Fruit fly (Drosophila melanogaster): ENCODE results near the gene CG7376.
A peak's percentile ranks its signal among the peaks of the same experiment; 100 is the strongest.

Gene CG7376

DNA sequence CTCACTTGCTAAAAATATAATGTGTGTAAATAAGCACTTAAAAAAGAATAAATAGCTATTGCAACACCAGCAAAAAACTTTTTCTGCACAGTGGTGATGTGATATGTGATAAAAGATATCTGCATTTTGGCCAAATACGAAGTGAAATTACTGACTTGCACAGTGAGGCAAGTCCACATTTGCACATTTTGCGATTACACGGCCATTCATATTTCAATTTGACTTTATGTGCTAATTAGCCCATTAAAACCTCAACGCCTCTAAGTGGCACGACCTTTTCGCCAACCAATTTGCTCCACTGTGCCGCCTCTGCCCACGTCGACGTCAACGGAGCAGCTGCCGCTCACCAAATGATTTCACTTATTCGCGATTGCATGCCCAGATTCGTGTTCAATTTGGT, 46.1 kb downstream of the CG7376 start, which contains the start of gene CG33946 (continued):
- TF ChIP-seq zfh2 (GFP tag; optimal IDR thresholded peaks at IDR 0.05) (no peak), Pdp1 (GFP tag; optimal IDR thresholded peaks at IDR 0.05) (peak in 1 of 2 experiments; percentile 8), corto (GFP tag; optimal IDR thresholded peaks at IDR 0.05) (no peak), D19A (tag; optimal IDR thresholded peaks at IDR 0.05) (no peak), al (GFP tag; IDR thresholded peaks at IDR 0.05) (no peak), CG11696 (GFP tag; IDR thresholded peaks at IDR 0.05) (no peak), CG3407 (GFP tag; optimal IDR thresholded peaks at IDR 0.05) (no peak), Dip3 (GFP tag; optimal IDR thresholded peaks at IDR 0.05) (no peak), nerfin-2 (GFP tag; IDR thresholded peaks at IDR 0.05; ENCODE audit: partially characterized antibody) (no peak), CG33213 (GFP tag; optimal IDR thresholded peaks at IDR 0.05) (no peak), CG12155 (GFP tag; optimal IDR thresholded peaks at IDR 0.05) (no peak), Myb (GFP tag; optimal IDR thresholded peaks at IDR 0.05) (no peak), CG10654 (GFP tag; optimal IDR thresholded peaks at IDR 0.05) (peak; percentile 21), CG14860 (GFP tag; IDR thresholded peaks at IDR 0.05; ENCODE audit: partially characterized antibody) (no peak), CG1024 (GFP tag; IDR thresholded peaks at IDR 0.05) (no peak), CG10431 (GFP tag; optimal IDR thresholded peaks at IDR 0.05) (no peak), Mad (GFP tag; optimal IDR thresholded peaks at IDR 0.05) (no peak), CG10979 (tag; optimal IDR thresholded peaks at IDR 0.05) (peak; percentile 20), CG34224 (GFP tag; IDR thresholded peaks at IDR 0.05; ENCODE audit: partially characterized antibody) (no peak), run (tag; optimal IDR thresholded peaks at IDR 0.05) (no peak), h (optimal IDR thresholded peaks at IDR 0.05) (no peak), lbe (GFP tag; optimal IDR thresholded peaks at IDR 0.05) (no peak), YL-1 (GFP tag; optimal IDR thresholded peaks at IDR 0.05) (no peak), CG3995 (GFP tag; optimal IDR thresholded peaks at IDR 0.05) (no peak), mam (GFP tag; optimal IDR thresholded peaks at IDR 0.05) (peak; percentile 5), fd102C (GFP tag; optimal IDR thresholded peaks at IDR 0.05) (no peak), CG6254 (GFP tag; optimal IDR thresholded peaks at IDR 0.05) (no peak), nmo (GFP tag; optimal IDR thresholded peaks at IDR 0.05) (no peak), Hr78 (GFP tag; optimal IDR thresholded peaks at IDR 0.05) (no peak), CG14441 (GFP tag; IDR thresholded peaks at IDR 0.05) (peak; percentile 57), trem (tag; optimal IDR thresholded peaks at IDR 0.05) (no peak), CG10147 (GFP tag; optimal IDR thresholded peaks at IDR 0.05) (no peak), wek (GFP tag; optimal IDR thresholded peaks at IDR 0.05) (no peak), CG4820 (GFP tag; optimal IDR thresholded peaks at IDR 0.05) (peak; percentile 23), cato (GFP tag; optimal IDR thresholded peaks at IDR 0.05; ENCODE audit: borderline replicate concordance) (no peak), hbn (GFP tag; IDR thresholded peaks at IDR 0.05; ENCODE audit: partially characterized antibody) (no peak), CG3726 (GFP tag; IDR thresholded peaks at IDR 0.05) (no peak), CG2199 (GFP tag; IDR thresholded peaks at IDR 0.05) (no peak), da (GFP tag; optimal IDR thresholded peaks at IDR 0.05) (no peak), ato (GFP tag; IDR thresholded peaks at IDR 0.05; ENCODE audit: partially characterized antibody) (no peak), crp (GFP tag; optimal IDR thresholded peaks at IDR 0.05) (no peak), sr (GFP tag; IDR thresholded peaks at IDR 0.05) (no peak), CG12942 (GFP tag; optimal IDR thresholded peaks at IDR 0.05) (no peak), prd (optimal IDR thresholded peaks at IDR 0.05) (no peak), prd (GFP tag; IDR thresholded peaks at IDR 0.05) (peak; percentile 73; the same call in 2 of the 3 replicates), insv (GFP tag; optimal IDR thresholded peaks at IDR 0.05) (no peak), TFAM (GFP tag; optimal IDR thresholded peaks at IDR 0.05) (no peak), Oaz (GFP tag; IDR thresholded peaks at IDR 0.05) (no peak), nom (GFP tag; optimal IDR thresholded peaks at IDR 0.05) (no peak), Sry-δ (GFP tag; optimal IDR thresholded peaks at IDR 0.05) (no peak), CG16779 (GFP tag; IDR thresholded peaks at IDR 0.05) (no peak)
